Worm (Caenorhabditis elegans) whole organism, young adult: Measurements from ENCODE around the gene C11E4.7.
"Not testable (repeated sequence)": the region's sequence is repeated elsewhere in the genome, so short reads cannot be mapped to it uniquely, and the experiment has no call there.

Experiments used
- C17E4.6 ChIP-seq: fragments of 200-800 bp; sonication (Bioruptor generic); IDR thresholded peaks from 2 replicates; pipeline ENCODE4 v1.3.6; 2022; ENCODE audit warnings: missing genetic modification reagents, missing genetic modification characterization, missing compliant biosample characterization
- D2030.7 ChIP-seq: fragments of 200-800 bp; sonication (Bioruptor generic); IDR thresholded peaks from 2 replicates; pipeline ENCODE4 v1.3.6; 2022; ENCODE audit warnings: missing genetic modification reagents, missing genetic modification characterization, missing compliant biosample characterization
- F23B12.7 ChIP-seq: sonication (generic microtip); optimal IDR thresholded peaks from 2 replicates; lab custom pipeline; 2017; ENCODE audit warnings: missing genetic modification characterization, mild to moderate bottlenecking, missing compliant biosample characterization, antibody characterized with exemption, moderate library complexity; ENCODE audit not compliant: insufficient read depth
- F37B4.10 ChIP-seq: fragments of 200-800 bp; sonication (Bioruptor generic); IDR thresholded peaks from 2 replicates; pipeline ENCODE4 v1.3.6; 2022; ENCODE audit warnings: missing genetic modification characterization, missing compliant biosample characterization
- K11D2.4 ChIP-seq: fragments of 200-800 bp; sonication (Bioruptor generic); IDR thresholded peaks from 2 replicates; pipeline ENCODE4 v1.3.6; 2022; ENCODE audit warnings: missing genetic modification reagents, missing genetic modification characterization, missing compliant biosample characterization
- Y53F4B.3 ChIP-seq: fragments of 200-800 bp; sonication (Bioruptor generic); IDR thresholded peaks from 2 replicates; pipeline ENCODE4 v1.3.6; 2022; ENCODE audit warnings: missing genetic modification reagents, missing genetic modification characterization, missing compliant biosample characterization
- Y56A3A.18 ChIP-seq: fragments of 200-800 bp; sonication (Bioruptor generic); IDR thresholded peaks from 2 replicates; pipeline ENCODE4 v1.3.6; 2022; ENCODE audit warnings: missing genetic modification reagents, missing genetic modification characterization, missing compliant biosample characterization
- ZK185.1 ChIP-seq: sonication (generic microtip); optimal IDR thresholded peaks from 2 replicates; lab custom pipeline; 2016; ENCODE audit warnings: mild to moderate bottlenecking, missing genetic modification characterization, missing compliant biosample characterization; ENCODE audit not compliant: poor library complexity, severe bottlenecking
- ama-1 ChIP-seq, 3 experiments: fragments of 150-350 bp in 1 of 3; sonication (generic microtip) in 2 of 3; optimal IDR thresholded peaks; 2 replicates each; lab custom pipeline; 2014 to 2018; ENCODE audit warnings: missing biosample characterization in 2 of 3, missing genetic modification characterization in 2 of 3, missing genetic modification reagents in 2 of 3
- aptf-3 ChIP-seq: fragments of 200-800 bp; sonication (Bioruptor generic); IDR thresholded peaks from 2 replicates; pipeline ENCODE4 v1.3.6; 2022; ENCODE audit warnings: missing genetic modification characterization, missing compliant biosample characterization
- atf-7 ChIP-seq: sonication (generic microtip); optimal IDR thresholded peaks from 2 replicates; lab custom pipeline; 2017; ENCODE audit warnings: mild to moderate bottlenecking, missing genetic modification characterization, missing compliant biosample characterization
- attf-3 ChIP-seq: fragments of 200-800 bp; sonication (Bioruptor generic); conservative IDR thresholded peaks from 2 replicates; pipeline ENCODE4 v1.3.6; 2022; ENCODE audit warnings: missing genetic modification reagents, missing genetic modification characterization, missing compliant biosample characterization
- bed-1 ChIP-seq: fragments of 200-800 bp; sonication (Bioruptor generic); IDR thresholded peaks from 2 replicates; pipeline ENCODE4 v1.3.6; 2022; ENCODE audit warnings: missing genetic modification reagents, missing genetic modification characterization, missing compliant biosample characterization
- bed-2 ChIP-seq: fragments of 200-800 bp; sonication (Bioruptor generic); IDR thresholded peaks from 2 replicates; pipeline ENCODE4 v1.3.6; 2022; ENCODE audit warnings: missing genetic modification reagents, missing genetic modification characterization, missing compliant biosample characterization
- cebp-2 ChIP-seq: fragments of 200-800 bp; sonication (Bioruptor generic); IDR thresholded peaks from 2 replicates; pipeline ENCODE4 v1.3.6; 2022; ENCODE audit warnings: missing genetic modification characterization, missing compliant biosample characterization
- chd-7 ChIP-seq: sonication (generic microtip); optimal IDR thresholded peaks from 2 replicates; lab custom pipeline; 2016; ENCODE audit warnings: mild to moderate bottlenecking, missing genetic modification characterization, moderate library complexity, missing compliant biosample characterization
- egl-18 ChIP-seq: fragments of 200-800 bp; sonication (Bioruptor generic); IDR thresholded peaks from 2 replicates; pipeline ENCODE4 v1.3.6; 2022; ENCODE audit warnings: missing genetic modification reagents, missing genetic modification characterization, missing compliant biosample characterization
- egl-44 ChIP-seq: fragments of 200-800 bp; sonication (Bioruptor generic); IDR thresholded peaks from 2 replicates; pipeline ENCODE4 v1.3.6; 2022; ENCODE audit warnings: missing genetic modification reagents, missing genetic modification characterization, missing compliant biosample characterization
- ets-4 ChIP-seq: fragments of 200-800 bp; sonication (Bioruptor generic); optimal IDR thresholded peaks from 2 replicates; lab custom pipeline; 2018; ENCODE audit warnings: mild to moderate bottlenecking, missing genetic modification characterization, missing compliant biosample characterization
- gei-17 ChIP-seq: fragments of 200-800 bp; sonication (Bioruptor generic); optimal IDR thresholded peaks from 2 replicates; lab custom pipeline; 2018; ENCODE audit warnings: mild to moderate bottlenecking, missing genetic modification characterization, missing compliant biosample characterization
- him-1 ChIP-seq: sonication (generic microtip); optimal IDR thresholded peaks from 2 replicates; lab custom pipeline; 2016; ENCODE audit warnings: missing genotype, missing genetic modification reagents, missing genetic modification characterization, missing compliant biosample characterization
- hmg-1.2 ChIP-seq: fragments of 200-800 bp; sonication (Bioruptor generic); IDR thresholded peaks from 2 replicates; pipeline ENCODE4 v1.3.6; 2022; ENCODE audit warnings: missing genetic modification reagents, missing genetic modification characterization, missing compliant biosample characterization
- lsl-1 ChIP-seq: fragments of 200-800 bp; sonication (Bioruptor generic); optimal IDR thresholded peaks from 2 replicates; lab custom pipeline; 2018; ENCODE audit warnings: mild to moderate bottlenecking, missing genetic modification characterization, moderate library complexity, missing compliant biosample characterization
- madf-3 ChIP-seq: fragments of 200-800 bp; sonication (Bioruptor generic); IDR thresholded peaks from 2 replicates; pipeline ENCODE4 v1.3.6; 2022; ENCODE audit warnings: missing genetic modification reagents, missing genetic modification characterization, missing compliant biosample characterization
- madf-6 ChIP-seq: fragments of 200-800 bp; sonication (Bioruptor generic); IDR thresholded peaks from 2 replicates; pipeline ENCODE4 v1.3.6; 2022; ENCODE audit warnings: missing genetic modification reagents, missing genetic modification characterization, missing compliant biosample characterization
- mcd-1 ChIP-seq: fragments of 200-800 bp; sonication (Bioruptor generic); IDR thresholded peaks from 2 replicates; pipeline ENCODE4 v1.3.6; 2022; ENCODE audit warnings: missing genetic modification reagents, missing genetic modification characterization, missing compliant biosample characterization
- mes-4 ChIP-seq: sonication (generic microtip); optimal IDR thresholded peaks from 2 replicates; lab custom pipeline; 2016; ENCODE audit warnings: missing genotype, missing genetic modification characterization, missing compliant biosample characterization
- mxl-1 ChIP-seq: sonication (generic microtip); optimal IDR thresholded peaks from 2 replicates; lab custom pipeline; 2016; ENCODE audit warnings: missing genetic modification characterization, missing compliant biosample characterization
- nfya-2 ChIP-seq: fragments of 200-800 bp; sonication (Bioruptor generic); IDR thresholded peaks from 2 replicates; pipeline ENCODE4 v1.3.6; 2022; ENCODE audit warnings: missing genetic modification reagents, missing genetic modification characterization, missing compliant biosample characterization
- pha-4 ChIP-seq: fragments of 150-350 bp; sonication (generic microtip); optimal IDR thresholded peaks from 2 replicates; lab custom pipeline; 2014; ENCODE audit warnings: missing biosample characterization, missing genetic modification reagents, missing genetic modification characterization
- rcor-1 ChIP-seq: fragments of 200-800 bp; sonication (Bioruptor generic); IDR thresholded peaks from 2 replicates; pipeline ENCODE4 v1.3.6; 2022; ENCODE audit warnings: missing genetic modification reagents, missing genetic modification characterization, missing compliant biosample characterization
- snpc-3.4 ChIP-seq: sonication (generic microtip); optimal IDR thresholded peaks from 2 replicates; lab custom pipeline; 2017; ENCODE audit warnings: missing genetic modification characterization, mild to moderate bottlenecking, missing compliant biosample characterization, antibody characterized with exemption, moderate library complexity, missing genotype, missing genetic modification reagents
- zim-3 ChIP-seq: sonication (generic microtip); optimal IDR thresholded peaks from 2 replicates; lab custom pipeline; 2017; ENCODE audit warnings: mild to moderate bottlenecking, missing genetic modification characterization, moderate library complexity, missing compliant biosample characterization
- ztf-18 ChIP-seq: sonication (generic microtip); optimal IDR thresholded peaks from 2 replicates; lab custom pipeline; 2016; ENCODE audit warnings: missing genotype, mild to moderate bottlenecking, missing genetic modification characterization, missing compliant biosample characterization
- ztf-22 ChIP-seq: fragments of 200-800 bp; sonication (Bioruptor generic); optimal IDR thresholded peaks from 2 replicates; lab custom pipeline; 2018; ENCODE audit warnings: mild to moderate bottlenecking, missing genetic modification characterization, moderate library complexity, missing compliant biosample characterization
- ztf-25 ChIP-seq: fragments of 200-800 bp; sonication (Bioruptor generic); IDR thresholded peaks from 2 replicates; pipeline ENCODE4 v1.3.6; 2022; ENCODE audit warnings: missing genetic modification reagents, missing genetic modification characterization, missing compliant biosample characterization
- ztf-3 ChIP-seq: fragments of 200-800 bp; sonication (Bioruptor generic); optimal IDR thresholded peaks from 2 replicates; lab custom pipeline; 2018; ENCODE audit warnings: mild to moderate bottlenecking, missing genetic modification characterization, missing compliant biosample characterization

The C11E4.7 gene

ce11 chrX:9625824-9626223 is 8.8 kb downstream of the C11E4.7 start, which contains the start of gene F34H10.1:
TSS of gene F34H10.1 (plus strand) at chrX:9626124.
- TF ChIP-seq attf-3 (GFP tag; lab: Robert Waterston, UW); ZK185.1 (tag; lab: Kevin White, UChicago); madf-6 (GFP tag; lab: Robert Waterston, UW): not testable (repeated sequence)

DNA sequence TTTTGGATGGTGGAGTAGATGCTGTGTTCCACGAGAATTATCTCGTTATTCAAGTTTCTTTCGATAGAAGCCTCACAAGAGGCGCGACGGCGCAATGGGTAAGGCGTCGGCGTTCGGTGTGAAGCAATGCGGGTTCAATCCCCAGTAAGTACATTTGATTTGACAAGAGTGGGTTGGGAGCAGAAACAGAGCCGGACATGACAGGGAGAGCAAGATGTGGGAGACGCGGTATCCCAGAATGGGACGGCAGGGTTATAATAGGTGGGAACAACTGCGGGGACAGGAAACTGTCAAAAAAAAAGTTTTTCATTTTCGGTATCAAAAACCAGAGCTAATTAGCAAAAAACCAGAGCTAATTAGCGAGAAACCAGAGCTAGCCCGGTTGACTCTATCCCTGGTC is 10.1 kb downstream of the C11E4.7 start:
- TF ChIP-seq cebp-2 (0 out of 2 replicates have a peak, but pooled peaks have one; percentile 51), hmg-1.2 (GFP tag; lab: Robert Waterston, UW) (0 out of 2 replicates have a peak, but pooled peaks have one; percentile 17), bed-2 (0 out of 2 replicates have a peak, but pooled peaks have one; percentile 33), bed-1 (0 out of 2 replicates have a peak, but pooled peaks have one; percentile 53), D2030.7 (GFP tag; lab: Robert Waterston, UW) (peak; percentile 77), rcor-1 (peak; percentile 47; the same call in 1 of the 2 replicates), ztf-25 (GFP tag; lab: Robert Waterston, UW) (peak; percentile 70; the same call in 1 of the 2 replicates), F37B4.10 (GFP tag; lab: Robert Waterston, UW) (0 out of 2 replicates have a peak, but pooled peaks have one; percentile 55)

- no peak for TF ChIP-seq madf-3 (GFP tag; lab: Robert Waterston, UW)
- TF ChIP-seq zim-3 (tag; lab: Kevin White, UChicago) = no peak
- TF ChIP-seq egl-18 (GFP tag; lab: Robert Waterston, UW) = no peak
- TF ChIP-seq him-1 (tag; lab: Kevin White, UChicago) = no peak
Measured at ce11 chrX:9629552-9629951, 12.5 kb downstream of the C11E4.7 start.

- TF ChIP-seq egl-44 (GFP tag; lab: Robert Waterston, UW) = no peak
- no peak for TF ChIP-seq mcd-1
- no peak for TF ChIP-seq ztf-3 (GFP tag; lab: Kevin White, UChicago)
- TF ChIP-seq ets-4 (GFP tag; lab: Kevin White, UChicago) = no peak
- TF ChIP-seq Y53F4B.3 (GFP tag; lab: Robert Waterston, UW) = no peak
- TF ChIP-seq bed-2 = no peak
- TF ChIP-seq atf-7 = no peak
- TF ChIP-seq snpc-3.4 (tag; lab: Kevin White, UChicago) = no peak
- TF ChIP-seq chd-7 (tag; lab: Kevin White, UChicago) = no peak
- no peak for TF ChIP-seq K11D2.4
- TF ChIP-seq mes-4 (tag; lab: Kevin White, UChicago) = no peak
- TF ChIP-seq mxl-1 = no peak
- TF ChIP-seq, all 124 proteins: peak for 0
Measured at ce11 chrX:9634925-9635324, 17.9 kb downstream of the C11E4.7 start, which contains the start of gene F34H10.3. TSS of gene F34H10.3 (minus strand) at chrX:9635025.

ce11 chrX:9635376-9635775 is 18.4 kb downstream of the C11E4.7 start, which contains the start of gene F34H10.5:
TSS of gene F34H10.5 (plus strand) at chrX:9635676.
- TF ChIP-seq ztf-3 (GFP tag; lab: Kevin White, UChicago) = no peak
- TF ChIP-seq ztf-18 (tag; lab: Kevin White, UChicago) = no peak
- TF ChIP-seq D2030.7 (GFP tag; lab: Robert Waterston, UW) = no peak
- TF ChIP-seq nfya-2 (GFP tag; lab: Robert Waterston, UW) = no peak
- no peak for TF ChIP-seq ztf-22 (GFP tag; lab: Kevin White, UChicago)
- no peak for TF ChIP-seq cebp-2
- TF ChIP-seq Y56A3A.18 (GFP tag; lab: Robert Waterston, UW) = no peak
- TF ChIP-seq lsl-1 = no peak
- TF ChIP-seq aptf-3 = no peak
- no peak for TF ChIP-seq F23B12.7 (tag; lab: Kevin White, UChicago)
- no peak for TF ChIP-seq gei-17 (GFP tag; lab: Kevin White, UChicago)
- TF ChIP-seq pha-4 (tag; lab: Kevin White, UChicago) = no peak
- no peak for TF ChIP-seq ama-1 (optimal IDR thresholded peaks at IDR 0.05; lab: Kevin White, UChicago)
- no peak for TF ChIP-seq ama-1 (GFP tag; optimal IDR thresholded peaks at IDR 0.05; lab: Kevin White, UChicago)
- TF ChIP-seq C17E4.6 (GFP tag; lab: Robert Waterston, UW) = no peak
- TF ChIP-seq bed-1 = no peak
- TF ChIP-seq rcor-1 = no peak
